Worm (Caenorhabditis elegans) whole organism, early embryonic: ENCODE measurements around the gene F38A5.2.

Experiments used
- B0310.2 ChIP-seq: sonication (generic microtip); optimal IDR thresholded peaks from 2 replicates; lab custom pipeline; 2016; ENCODE audit warnings: mild to moderate bottlenecking, missing genetic modification characterization, missing compliant biosample characterization
- ama-1 ChIP-seq: fragments of 150-350 bp; optimal IDR thresholded peaks from 2 replicates; lab custom pipeline; 2014
- tbx-11 ChIP-seq: fragments of 200-800 bp; sonication (Bioruptor generic); IDR thresholded peaks from 2 replicates; pipeline ENCODE4 v1.3.6; 2022; ENCODE audit warnings: missing genetic modification characterization, missing compliant biosample characterization

ce11 chrIV:6541435-6541834, 43.8 kb downstream of the F38A5.2 start, which contains the start of gene C01G5.25:
- TF ChIP-seq B0310.2 (tag; lab: Kevin White, UChicago) (no peak), ama-1 (no peak), tbx-11 (GFP tag; lab: Robert Waterston, UW) (no peak)
